Fruit fly (Drosophila melanogaster): ENCODE data around the gene CG8135.

Gene CG8135

DNA sequence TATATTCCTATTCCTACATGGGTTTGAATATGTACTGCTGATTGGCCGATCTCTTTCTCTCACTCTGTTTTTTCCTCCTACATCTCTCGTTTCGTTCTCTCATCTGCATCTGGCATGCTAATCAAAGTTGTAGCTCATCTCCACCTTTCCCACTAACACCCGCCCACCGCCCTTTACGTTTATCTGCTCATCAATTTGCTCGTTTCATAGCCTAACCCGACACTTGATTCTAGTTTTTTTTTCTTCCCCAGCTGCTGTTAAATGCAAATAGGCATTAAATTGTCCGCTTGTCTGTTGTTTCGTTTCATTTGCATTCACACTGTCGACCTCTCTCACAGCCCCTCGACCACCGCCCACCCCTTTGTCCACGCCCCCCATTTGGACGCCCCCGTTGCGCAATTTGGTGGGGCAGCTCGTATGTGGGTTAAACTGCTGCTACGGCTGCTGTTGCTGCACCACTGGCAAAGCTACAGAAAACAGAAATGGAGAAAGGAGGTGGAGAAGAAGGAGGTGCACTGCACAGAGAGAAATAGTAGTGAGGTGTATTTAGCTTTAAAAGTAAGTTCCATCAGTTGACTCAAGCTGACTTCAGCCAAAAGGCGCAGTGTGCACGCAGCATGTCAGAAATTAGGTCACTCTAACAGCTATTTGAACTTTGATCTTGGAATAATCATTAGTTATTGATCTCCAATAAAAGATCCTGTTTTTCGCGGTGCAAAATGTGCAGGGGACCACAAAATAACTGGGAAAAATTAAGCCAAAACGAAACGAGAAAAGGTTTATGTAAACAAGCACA lies 16.5 kb downstream of the CG8135 start:
- no peak for TF ChIP-seq noc (tag; optimal IDR thresholded peaks at IDR 0.05)

DNA sequence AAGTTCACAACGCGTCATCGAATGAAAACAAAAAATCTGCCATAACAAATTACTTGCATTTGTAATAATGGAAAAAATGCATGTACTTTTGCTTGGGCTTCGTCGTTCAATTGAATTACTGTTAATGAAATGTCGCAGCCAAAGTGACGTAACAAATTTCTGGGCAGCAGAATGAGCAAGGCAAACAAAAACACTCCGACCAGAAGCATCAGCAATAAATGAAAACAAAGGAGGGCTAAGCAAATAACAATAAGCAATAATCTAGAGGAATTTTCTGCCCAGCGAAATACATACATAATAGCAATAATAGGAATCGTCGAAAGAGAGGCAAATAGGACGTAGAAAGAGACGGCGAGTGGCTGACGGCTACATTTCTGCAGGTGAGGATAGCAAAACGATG lies 18.2 kb downstream of the CG8135 start:
- no peak for TF ChIP-seq noc (tag; optimal IDR thresholded peaks at IDR 0.05)

DNA sequence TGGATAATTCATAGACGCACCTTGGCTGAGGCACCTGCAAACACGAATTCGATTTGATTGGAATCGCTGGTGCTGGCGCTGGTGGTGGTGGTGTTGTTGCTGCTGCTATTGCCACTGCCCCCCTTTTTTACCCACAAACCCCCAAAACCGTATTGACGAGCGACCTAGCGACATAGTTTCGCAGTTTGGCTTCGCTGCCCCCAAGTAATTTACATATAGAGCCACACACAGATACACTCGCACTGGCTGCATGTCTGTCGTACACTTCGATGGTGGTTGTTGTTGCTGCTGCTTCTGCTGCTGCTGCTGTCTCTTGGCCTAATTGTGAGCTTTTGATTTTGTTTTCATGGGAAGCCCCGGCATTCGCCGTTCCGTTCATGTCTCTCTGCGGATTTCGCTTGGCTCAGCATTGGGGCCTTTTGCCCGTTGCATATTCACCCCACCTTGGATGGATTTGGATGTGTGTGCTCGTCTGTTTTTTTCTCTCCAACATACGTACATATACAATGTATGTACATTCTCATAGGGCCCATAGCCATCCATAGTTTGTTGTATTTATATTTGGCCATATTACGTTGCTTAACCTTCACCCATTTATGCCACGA lies 20.0 kb downstream of the CG8135 start:
- TF ChIP-seq noc (tag; optimal IDR thresholded peaks at IDR 0.05) = no peak

DNA sequence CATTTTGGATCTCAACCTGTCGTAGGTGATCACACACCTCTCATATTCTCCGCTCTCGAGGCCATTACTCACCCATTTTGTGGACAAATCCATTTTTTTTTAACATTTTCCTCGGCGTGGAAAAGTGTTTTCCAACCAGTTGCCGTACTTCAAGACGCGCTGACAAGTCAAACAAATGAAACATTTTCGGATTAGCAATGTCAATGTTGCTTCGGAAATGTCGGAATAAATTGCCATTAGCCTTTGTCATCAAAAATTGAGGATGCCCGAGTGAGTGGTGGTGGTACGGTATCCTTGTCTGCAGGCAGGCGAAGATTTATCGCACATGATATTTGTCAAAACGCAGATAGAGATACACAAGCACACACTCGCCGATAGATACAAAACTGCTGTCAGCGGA lies 23.1 kb downstream of the CG8135 start:
- TF ChIP-seq noc (tag; optimal IDR thresholded peaks at IDR 0.05) = no peak

DNA sequence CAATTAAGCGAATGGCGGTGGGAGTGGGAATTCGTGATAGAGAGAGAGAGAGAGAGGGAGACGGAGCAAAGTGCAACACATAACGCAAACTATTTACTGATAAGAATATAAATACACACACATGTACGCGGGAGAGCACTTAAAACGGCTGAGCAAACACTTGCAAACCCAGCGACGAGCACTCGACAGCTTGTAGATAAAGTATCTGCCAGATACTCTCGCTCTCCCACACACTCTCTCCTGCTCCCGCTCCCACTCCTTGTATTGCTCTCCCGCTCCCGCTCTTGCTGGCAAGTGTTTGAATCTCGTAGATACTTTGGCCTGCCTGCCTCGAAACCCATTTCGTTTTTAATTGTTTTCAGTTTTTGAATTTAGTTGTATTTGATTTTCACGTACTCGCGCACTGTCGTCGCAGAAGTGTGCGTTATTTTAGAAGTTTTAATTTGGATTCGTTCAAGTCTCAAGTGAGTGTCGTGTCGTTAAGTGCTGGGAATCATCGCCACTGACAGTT lies 24.1 kb downstream of the CG8135 start:
- no peak for TF ChIP-seq noc (tag; optimal IDR thresholded peaks at IDR 0.05)

DNA sequence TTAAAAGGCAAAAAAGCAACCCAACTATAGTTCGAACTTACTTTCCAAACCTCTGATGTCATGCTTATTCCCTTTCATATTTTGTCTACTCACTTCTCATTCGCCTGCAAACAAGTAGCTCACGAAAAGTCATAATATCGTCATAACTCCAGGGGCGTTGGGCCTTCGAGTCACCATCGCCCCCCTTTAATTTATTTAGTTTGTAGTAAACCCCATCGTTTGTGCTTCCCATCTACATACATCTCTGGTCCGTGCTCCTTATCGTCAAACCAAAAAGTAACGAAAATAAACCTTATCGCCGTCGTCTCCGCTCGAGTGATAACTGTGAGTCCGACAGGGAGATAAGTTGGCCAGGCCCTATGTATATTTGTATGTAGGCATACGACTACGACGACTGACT lies 24.8 kb downstream of the CG8135 start:
- peak; percentile 90 for TF ChIP-seq noc (tag; optimal IDR thresholded peaks at IDR 0.05)

DNA sequence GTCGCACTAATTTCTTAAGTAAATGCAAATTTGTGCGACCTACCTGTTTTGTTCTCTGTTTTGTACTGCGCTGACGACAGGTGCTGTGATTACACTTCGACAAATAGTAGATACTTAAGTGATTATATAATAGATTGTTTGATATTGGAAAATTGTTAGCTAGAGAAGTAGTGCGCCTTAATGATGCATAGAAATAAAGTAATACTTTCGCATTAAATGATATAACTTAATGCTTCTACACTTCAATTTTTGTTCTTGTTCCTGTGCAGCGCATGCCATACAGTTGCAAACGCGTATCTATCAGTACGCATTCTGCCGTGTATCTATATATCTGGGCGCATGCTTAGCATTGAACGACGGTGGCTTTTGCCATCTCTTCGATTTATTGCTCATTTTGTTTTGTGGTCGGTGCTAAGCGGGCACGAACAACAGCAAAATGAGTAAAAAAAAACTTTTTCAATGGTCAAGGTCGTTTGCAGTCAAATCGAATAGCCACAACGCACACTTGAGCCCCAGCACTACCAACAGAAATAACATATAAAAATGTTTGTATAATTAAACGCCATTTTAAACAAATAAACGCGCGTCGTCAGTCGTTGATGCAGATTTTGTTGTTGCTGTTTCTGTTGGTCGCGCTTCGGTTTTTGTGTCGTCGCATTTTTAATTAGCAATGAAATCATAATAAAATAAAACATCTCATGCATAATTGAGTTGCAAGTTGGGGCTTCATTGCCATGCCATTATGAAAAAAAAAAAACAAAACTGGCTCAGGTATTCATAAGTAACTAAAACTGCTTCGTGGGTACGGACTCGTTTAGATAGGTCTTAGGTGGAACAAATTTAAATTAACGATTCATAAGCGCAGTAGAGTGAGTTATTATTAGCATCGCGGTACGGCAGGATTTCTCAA lies 26.4 kb downstream of the CG8135 start:
- peak; percentile 78 for TF ChIP-seq noc (tag; optimal IDR thresholded peaks at IDR 0.05)

DNA sequence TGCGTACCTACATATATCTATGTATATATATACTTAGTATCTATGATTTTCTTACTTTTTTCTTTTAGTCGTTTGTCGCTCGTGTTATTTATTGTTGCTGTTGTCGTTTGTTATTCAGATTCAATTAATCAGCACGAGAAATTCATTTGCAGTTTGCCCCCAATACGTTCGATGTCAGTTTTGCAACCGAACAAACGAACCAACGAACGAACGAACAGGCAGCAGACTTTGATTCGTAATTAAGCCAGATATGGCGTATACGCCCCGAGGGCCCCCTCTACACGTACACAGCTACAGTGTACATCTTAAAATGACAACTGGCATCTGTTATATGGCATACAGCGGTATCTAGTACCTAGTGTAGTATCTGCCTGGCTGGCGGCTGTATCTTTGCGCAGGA lies 29.1 kb downstream of the CG8135 start:
- TF ChIP-seq noc (tag; optimal IDR thresholded peaks at IDR 0.05) = no peak

DNA sequence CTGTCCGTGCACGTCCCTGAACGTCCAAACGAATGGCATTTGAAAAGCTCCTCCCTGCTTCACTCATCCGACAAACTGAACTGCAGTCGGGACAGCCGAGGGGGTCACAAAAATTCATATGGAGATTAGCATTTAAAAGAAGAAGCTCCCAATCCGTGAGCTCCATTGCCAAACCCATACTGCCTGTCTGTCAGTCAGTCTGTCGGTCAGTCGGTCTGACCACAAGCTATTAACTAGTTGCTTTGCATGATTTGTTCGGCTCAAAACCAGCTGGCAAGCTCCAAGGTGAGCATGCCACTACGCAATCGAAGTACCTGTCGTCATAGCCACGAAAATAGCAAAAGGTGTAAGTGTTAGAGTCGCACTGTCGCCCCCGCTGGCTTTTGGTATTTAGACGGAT lies 29.6 kb downstream of the CG8135 start:
- TF ChIP-seq noc (tag; optimal IDR thresholded peaks at IDR 0.05) = no peak

DNA sequence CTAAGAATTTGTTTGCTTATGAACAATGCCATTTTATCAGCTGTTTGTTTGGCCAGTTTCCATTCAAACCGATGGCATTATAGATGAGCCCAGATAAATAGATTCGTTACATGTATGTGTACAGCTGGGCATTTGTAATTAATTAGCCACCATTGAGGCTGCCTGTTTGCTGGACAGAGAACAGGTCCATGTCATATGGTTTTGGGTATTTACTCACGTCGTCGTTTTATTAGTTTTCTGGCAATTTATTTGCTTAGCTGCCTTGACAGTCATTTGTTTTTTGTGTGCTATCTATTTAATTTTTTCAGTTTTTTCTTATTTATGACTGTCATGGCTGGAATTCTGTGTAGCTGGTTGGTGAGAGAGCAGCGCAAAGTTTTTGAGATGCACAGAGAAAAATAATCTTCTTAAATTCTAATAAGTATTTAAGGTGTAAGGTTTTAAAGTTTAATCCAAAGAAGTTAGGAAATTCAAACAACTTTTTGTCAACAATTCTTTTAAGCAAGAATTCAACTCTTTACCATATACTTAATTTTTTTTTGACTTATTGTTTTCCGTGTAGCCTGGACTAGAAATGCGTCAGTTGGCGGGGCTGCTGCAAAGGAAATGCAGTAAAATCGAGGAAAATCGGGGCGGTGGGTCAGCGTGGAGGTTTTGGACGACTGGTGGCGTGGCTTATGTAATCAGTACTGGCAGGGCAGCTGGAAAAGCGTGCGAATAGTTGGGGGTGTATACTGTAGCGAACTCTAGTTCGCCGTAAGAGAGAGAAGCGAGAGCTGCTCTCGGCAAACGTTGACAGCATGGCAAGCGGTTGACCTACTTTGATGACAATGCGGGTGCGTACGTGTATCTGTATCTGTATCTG lies 30.6 kb downstream of the CG8135 start:
- TF ChIP-seq noc (tag; optimal IDR thresholded peaks at IDR 0.05) = peak; percentile 91

DNA sequence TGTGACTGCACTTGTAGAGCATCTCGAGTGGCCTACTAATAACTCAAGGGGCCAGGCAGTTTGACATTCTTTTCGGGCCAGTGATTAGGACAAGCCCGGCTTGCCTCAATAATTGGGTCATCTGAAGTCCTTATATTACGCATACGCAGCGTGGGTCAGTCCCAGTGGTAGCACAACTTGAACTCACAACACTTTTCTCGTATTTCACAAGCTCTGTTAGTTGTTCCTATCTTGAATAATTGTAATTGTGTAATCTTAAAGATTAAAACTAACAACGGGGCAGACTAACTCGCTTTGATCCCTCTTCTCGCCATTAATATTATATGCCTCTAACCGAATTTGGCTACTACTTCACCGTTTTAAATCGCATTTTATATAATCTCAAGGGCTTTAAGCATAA lies 31.7 kb downstream of the CG8135 start:
- no peak for TF ChIP-seq noc (tag; optimal IDR thresholded peaks at IDR 0.05)

DNA sequence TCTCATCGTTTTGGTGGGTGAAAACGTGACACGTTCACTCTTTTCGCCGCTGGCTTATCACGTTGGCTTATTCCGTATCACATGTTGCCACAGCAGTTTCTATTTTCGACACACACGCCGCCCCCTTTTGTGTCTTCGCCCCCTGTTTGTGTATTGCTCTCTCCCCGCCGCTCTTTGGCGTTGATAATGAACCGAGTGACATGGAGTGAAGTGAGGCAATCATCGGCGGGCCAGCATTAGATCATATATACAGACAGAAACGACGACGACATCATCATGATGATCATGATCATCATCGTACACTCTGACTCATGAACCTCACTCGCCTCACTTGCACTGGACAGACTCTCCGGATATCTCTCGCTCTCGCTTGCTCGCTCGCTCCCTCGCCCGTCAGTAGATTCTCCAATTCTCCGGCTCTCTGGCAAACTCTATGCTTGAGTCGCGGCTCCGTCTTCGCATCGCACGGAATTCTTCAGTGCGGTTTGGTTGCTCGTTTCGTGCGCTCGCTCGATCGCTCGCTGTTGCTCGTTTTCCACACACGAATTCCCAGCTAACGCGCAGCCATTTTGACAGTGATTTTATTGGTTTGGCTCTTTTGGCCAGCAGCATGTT lies 32.3 kb downstream of the CG8135 start:
- TF ChIP-seq noc (tag; optimal IDR thresholded peaks at IDR 0.05) = peak; percentile 38

DNA sequence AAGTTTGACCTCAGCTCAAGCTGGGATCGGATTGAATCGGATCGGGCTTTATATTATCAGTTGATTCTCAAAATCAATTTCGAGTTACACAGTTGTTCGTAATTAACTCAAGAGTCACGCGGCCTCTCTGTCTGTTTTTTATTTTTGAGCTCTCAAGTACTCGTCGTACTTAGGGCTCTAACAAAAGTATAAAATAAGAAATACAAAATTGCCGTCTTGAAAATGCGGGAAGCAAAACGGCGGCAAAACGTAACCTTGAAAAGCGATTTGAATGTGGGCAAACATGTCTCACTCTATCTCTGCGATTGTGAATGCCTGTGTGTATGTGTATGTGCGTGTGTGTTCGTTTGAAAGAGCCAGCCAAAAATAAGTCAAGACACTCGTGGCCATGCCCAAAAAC lies 33.4 kb downstream of the CG8135 start:
- no peak for TF ChIP-seq noc (tag; optimal IDR thresholded peaks at IDR 0.05)

DNA sequence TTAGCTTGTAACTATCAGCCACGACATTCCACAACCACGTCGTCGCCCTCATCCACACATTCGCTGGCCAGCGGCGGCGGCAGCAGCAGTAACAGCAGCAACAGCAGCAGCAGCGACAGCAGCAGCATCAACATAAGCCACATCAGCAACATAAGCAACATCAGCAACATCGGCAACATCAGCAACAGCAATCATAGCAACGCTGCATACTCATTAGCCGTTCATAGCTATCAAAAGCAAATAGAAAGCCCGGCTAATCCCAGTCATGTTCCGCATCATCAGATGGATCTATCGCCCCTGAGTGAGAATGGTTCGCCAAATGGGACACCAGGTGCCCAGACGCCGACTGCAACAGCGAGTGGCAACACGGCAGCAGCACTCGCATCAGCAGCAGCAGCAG lies 36.9 kb downstream of the CG8135 start:
- TF ChIP-seq noc (tag; optimal IDR thresholded peaks at IDR 0.05) = no peak

DNA sequence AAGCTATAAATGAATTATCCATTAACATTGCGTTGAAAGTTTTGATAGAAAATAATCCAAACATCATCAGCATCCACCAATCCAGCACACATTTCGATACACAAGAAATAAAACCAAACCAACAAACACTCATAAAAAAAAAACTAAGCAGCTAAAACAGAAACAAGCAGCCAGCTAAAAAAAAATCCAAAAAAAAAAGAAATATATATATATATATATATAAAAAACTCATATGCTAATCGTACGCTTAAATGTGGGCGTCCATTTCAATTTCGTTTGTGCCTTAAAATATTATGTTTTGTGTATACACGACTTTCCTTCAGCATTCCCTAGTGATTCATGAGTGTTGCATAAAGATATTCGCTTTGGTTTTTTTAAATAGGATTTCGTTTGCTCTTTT lies 37.8 kb downstream of the CG8135 start:
- no peak for TF ChIP-seq noc (tag; optimal IDR thresholded peaks at IDR 0.05)

Data from whole organism, larva.